Worm (Caenorhabditis elegans): ENCODE measurements around the gene F55G7.5.

DNA sequence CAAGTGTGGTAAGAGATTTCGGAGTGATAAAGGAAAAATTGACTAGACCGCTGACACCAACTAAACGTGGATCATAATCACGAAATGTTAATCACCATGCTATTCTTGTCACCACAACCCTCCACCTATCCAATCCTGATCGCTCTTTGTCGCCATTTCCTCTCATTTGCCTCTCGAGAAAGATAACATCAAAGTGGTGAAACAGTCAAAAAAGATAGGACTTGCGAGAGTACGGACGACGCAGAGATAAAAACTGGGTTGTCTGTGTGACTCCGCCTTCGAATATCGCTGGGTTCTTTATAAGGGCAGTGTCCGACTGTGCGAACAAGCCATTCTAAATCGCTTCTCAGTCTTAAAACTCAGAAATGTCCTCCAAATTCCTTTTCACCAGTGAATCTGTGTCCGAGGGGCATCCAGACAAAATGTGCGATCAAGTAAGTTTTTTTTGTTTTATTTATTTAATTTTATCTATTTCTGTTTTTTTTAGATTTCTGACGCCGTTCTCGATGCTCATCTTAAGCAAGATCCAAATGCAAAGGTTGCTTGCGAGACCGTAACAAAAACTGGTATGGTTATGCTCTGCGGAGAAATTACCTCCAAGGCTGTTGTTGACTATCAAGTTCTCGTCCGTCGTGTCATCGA, 27.1 kb upstream of the F55G7.5 start, which contains the start of gene sams-1:
- TF ChIP-seq lsy-2 (tag; optimal IDR thresholded peaks at IDR 0.05) (no peak), pha-4 (tag; optimal IDR thresholded peaks at IDR 0.05) (no peak)
